Fruit fly (Drosophila melanogaster): ENCODE measurements around the gene CG17097.

DNA sequence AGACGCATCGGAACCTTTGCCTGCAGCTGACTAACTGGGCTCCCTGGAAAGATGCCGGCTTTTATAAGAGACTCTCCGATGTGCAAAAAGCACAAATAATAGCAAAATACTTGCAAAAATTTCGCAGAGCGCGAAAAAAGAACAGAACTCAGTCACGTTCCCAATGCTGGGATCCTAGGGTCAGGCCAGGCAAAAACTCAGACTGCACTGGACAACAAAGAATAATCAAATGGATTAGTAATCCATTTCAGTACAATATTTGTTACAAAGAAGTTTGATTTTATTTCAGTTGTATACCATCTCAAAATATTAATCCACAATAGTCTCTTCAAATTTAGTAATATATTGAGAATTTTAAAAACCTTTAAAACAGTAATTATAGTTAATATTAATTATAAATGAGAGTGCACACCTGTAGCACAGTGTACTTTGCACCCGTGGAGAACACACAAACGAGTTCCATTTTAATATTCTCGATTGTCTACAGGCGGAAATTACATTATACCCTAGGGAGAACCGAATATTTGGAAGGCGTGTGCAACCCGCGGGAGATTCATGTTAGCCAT lies 47.9 kb downstream of the CG17097 start, which contains the start of gene CG17108:
- TF ChIP-seq psq (optimal IDR thresholded peaks at IDR 0.05) = no peak
- TF ChIP-seq Sin3A (optimal IDR thresholded peaks at IDR 0.05) = no peak
- no peak for TF ChIP-seq insv (optimal IDR thresholded peaks at IDR 0.05)
- no peak for TF ChIP-seq h (optimal IDR thresholded peaks at IDR 0.05)
- TF ChIP-seq ttk (optimal IDR thresholded peaks at IDR 0.05) = no peak
- no peak for TF ChIP-seq Myc (optimal IDR thresholded peaks at IDR 0.05)
